Fruit fly (Drosophila melanogaster) whole organism, larva: ENCODE results near the gene CG17154.

Experiments
- noc ChIP-seq: fragments of 200-800 bp; sonication (Bioruptor generic); optimal IDR thresholded peaks from 3 replicates; lab custom pipeline; 2019; ENCODE audit warnings: missing biosample characterization, mild to moderate bottlenecking, missing genetic modification characterization, moderate library complexity

The CG17154 gene

dm6 chr3L:12109045-12109632 is 20.7 kb downstream of the CG17154 start:
- no peak for TF ChIP-seq noc

dm6 chr3L:12111081-12111958 is 22.9 kb downstream of the CG17154 start:
- no peak for TF ChIP-seq noc

dm6 chr3L:12112967-12113366 is 24.5 kb downstream of the CG17154 start:
- TF ChIP-seq noc, result no peak

dm6 chr3L:12113589-12113988 is 25.2 kb downstream of the CG17154 start:
- TF ChIP-seq noc, result no peak

- TF ChIP-seq noc, result no peak
Observed at dm6 chr3L:12114188-12114587, 25.8 kb downstream of the CG17154 start.

dm6 chr3L:12115103-12115502 is 26.7 kb downstream of the CG17154 start:
- TF ChIP-seq noc, result no peak

- TF ChIP-seq noc, result no peak
Observed at dm6 chr3L:12115966-12116735, 27.7 kb downstream of the CG17154 start, which contains the start of gene vers. vers (plus strand) TSS chr3L:12116101.

dm6 chr3L:12118156-12118555 is 29.7 kb downstream of the CG17154 start, which contains the start of gene ssp:
ssp (plus strand) TSS chr3L:12118257.
- no peak for TF ChIP-seq noc

- TF ChIP-seq noc, result no peak
Observed at dm6 chr3L:12118631-12119030, 30.2 kb downstream of the CG17154 start.

- TF ChIP-seq noc, result no peak
Observed at dm6 chr3L:12119875-12120485, 31.6 kb downstream of the CG17154 start, which contains the start of gene CG11560. CG11560 (plus strand) TSS chr3L:12120019.

dm6 chr3L:12122891-12123290 is 34.5 kb downstream of the CG17154 start:
- TF ChIP-seq noc, result no peak

- TF ChIP-seq noc, result no peak
Observed at dm6 chr3L:12124138-12124583, 35.7 kb downstream of the CG17154 start.

- peak; percentile 66 for TF ChIP-seq noc
Observed at dm6 chr3L:12124975-12125374, 36.5 kb downstream of the CG17154 start, which contains the start of gene yps. yps (minus strand) TSS chr3L:12125150.

- TF ChIP-seq noc, result no peak
Observed at dm6 chr3L:12127294-12128029, 39.0 kb downstream of the CG17154 start, which contains the start of the genes Ir68b and CG34241. Ir68b (minus strand) TSS chr3L:12127394. CG34241 (plus strand) TSS chr3L:12127979.

dm6 chr3L:12129111-12129510 is 40.7 kb downstream of the CG17154 start, which contains the start of gene Lsp2:
Lsp2 (plus strand) TSS chr3L:12129393.
- no peak for TF ChIP-seq noc

- peak; percentile 62 for TF ChIP-seq noc
Observed at dm6 chr3L:12131918-12132317, 43.5 kb downstream of the CG17154 start, which contains the start of gene DEF8. DEF8 (plus strand) TSS chr3L:12132146.
